Fruit fly (Drosophila melanogaster) whole organism, wandering third instar larva: ENCODE data around the gene ex.
A peak's percentile ranks its signal among the peaks of the same experiment; 100 is the strongest.

Experiments used
- Abd-B ChIP-seq: fragments of >200 bp; optimal IDR thresholded peaks from 2 replicates; lab custom pipeline; 2017; ENCODE audit warnings: missing biosample characterization, missing genetic modification characterization
- CG32264 ChIP-seq: fragments of 200-800 bp; sonication (Bioruptor generic); optimal IDR thresholded peaks from 2 replicates; lab custom pipeline; 2016; ENCODE audit warnings: missing biosample characterization, missing genetic modification characterization
- CG9705 ChIP-seq: fragments of 200-800 bp; sonication (Bioruptor generic); optimal IDR thresholded peaks from 2 replicates; lab custom pipeline; 2018; ENCODE audit warnings: missing biosample characterization, mild to moderate bottlenecking, missing genetic modification characterization
- CrebA ChIP-seq: fragments of 200-800 bp; sonication (Bioruptor generic); optimal IDR thresholded peaks from 2 replicates; lab custom pipeline; 2016; ENCODE audit warnings: missing biosample characterization, mild to moderate bottlenecking, missing genetic modification characterization, borderline replicate concordance
- Dfd ChIP-seq: fragments of >200 bp; optimal IDR thresholded peaks from 2 replicates; lab custom pipeline; 2017; ENCODE audit warnings: missing biosample characterization, missing genetic modification characterization
- Dif ChIP-seq: fragments of 200-275, 200-300 bp; sonication (Bioruptor generic); optimal IDR thresholded peaks from 2 replicates; lab custom pipeline; 2018; ENCODE audit warnings: missing biosample characterization, missing genetic modification characterization; ENCODE audit not compliant: partially characterized antibody
- GATAd ChIP-seq: sonication (Bioruptor generic); optimal IDR thresholded peaks from 2 replicates; lab custom pipeline; 2016; ENCODE audit warnings: missing biosample characterization, missing genetic modification characterization
- HLH106 ChIP-seq: fragments of 200-800 bp; optimal IDR thresholded peaks from 3 replicates; lab custom pipeline; 2019; ENCODE audit warnings: missing biosample characterization, mild to moderate bottlenecking, missing genetic modification characterization, moderate library complexity
- Hnf4 ChIP-seq: fragments of 200-800 bp; sonication (Bioruptor generic); optimal IDR thresholded peaks from 2 replicates; lab custom pipeline; 2016; ENCODE audit warnings: missing biosample characterization, mild to moderate bottlenecking, missing genetic modification characterization
- Hr78 ChIP-seq: fragments of >200 bp; optimal IDR thresholded peaks from 2 replicates; lab custom pipeline; 2017; ENCODE audit warnings: missing biosample characterization, missing genetic modification characterization
- Hr83 ChIP-seq: fragments of 200-300 bp; sonication (Bioruptor generic); optimal IDR thresholded peaks from 2 replicates; lab custom pipeline; 2016; ENCODE audit warnings: missing biosample characterization, mild to moderate bottlenecking, missing genetic modification characterization, moderate library complexity; ENCODE audit not compliant: poor library complexity, severe bottlenecking
- Jra ChIP-seq: sonication (Bioruptor generic); optimal IDR thresholded peaks from 2 replicates; lab custom pipeline; 2016; ENCODE audit warnings: missing biosample characterization, missing genetic modification characterization
- Mio ChIP-seq: sonication (Bioruptor generic); optimal IDR thresholded peaks from 2 replicates; lab custom pipeline; 2016; ENCODE audit warnings: missing biosample characterization, missing genetic modification characterization
- Myc ChIP-seq: fragments of >200 bp; optimal IDR thresholded peaks from 2 replicates; lab custom pipeline; 2017
- N ChIP-seq: fragments of >200 bp; optimal IDR thresholded peaks from 2 replicates; lab custom pipeline; 2018; ENCODE audit warnings: missing biosample characterization, missing external identifiers, missing genetic modification characterization
- OdsH ChIP-seq: fragments of 200-800 bp; sonication (Bioruptor generic); optimal IDR thresholded peaks from 2 replicates; lab custom pipeline; 2016; ENCODE audit warnings: missing biosample characterization, mild to moderate bottlenecking, missing genetic modification characterization
- Rel ChIP-seq, 2 experiments: fragments of 200-800 bp; sonication (Bioruptor generic) in 1 of 2; optimal IDR thresholded peaks; 2 replicates in 1 of 2; 3 replicates in 1 of 2; lab custom pipeline; 2016 to 2019; ENCODE audit warnings: mild to moderate bottlenecking in 2 of 2, missing biosample characterization in 2 of 2, missing genetic modification characterization in 2 of 2, moderate library complexity in 1 of 2
- Sp1 ChIP-seq: fragments of 200-800 bp; sonication (Bioruptor generic); optimal IDR thresholded peaks from 3 replicates; lab custom pipeline; 2019; ENCODE audit warnings: missing biosample characterization, mild to moderate bottlenecking, missing genetic modification characterization, moderate library complexity
- Vsx2 ChIP-seq: fragments of 200-300, 225-300 bp; sonication (Bioruptor generic); optimal IDR thresholded peaks from 2 replicates; lab custom pipeline; 2018; ENCODE audit warnings: missing biosample characterization, missing genetic modification characterization; ENCODE audit not compliant: partially characterized antibody
- br ChIP-seq: fragments of 200-800 bp; sonication (Bioruptor generic); optimal IDR thresholded peaks from 2 replicates; lab custom pipeline; 2016; ENCODE audit warnings: missing biosample characterization, missing genetic modification characterization
- brk ChIP-seq: fragments of 200-800 bp; sonication (Bioruptor generic); optimal IDR thresholded peaks from 2 replicates; lab custom pipeline; 2016; ENCODE audit warnings: missing biosample characterization, mild to moderate bottlenecking, missing genetic modification characterization
- dl ChIP-seq, 2 experiments: fragments of 175-275, 200-275 bp in 1 of 2; fragments of 200-275 bp in 1 of 2; sonication (Bioruptor generic); optimal IDR thresholded peaks; lab custom pipeline; 2018; ENCODE audit warnings: mild to moderate bottlenecking in 2 of 2, missing biosample characterization in 2 of 2, missing genetic modification characterization in 2 of 2, moderate library complexity in 2 of 2; ENCODE audit not compliant: partially characterized antibody in 2 of 2, insufficient read depth in 1 of 2
- dmrt93B ChIP-seq: fragments of 200-800 bp; sonication (Bioruptor generic); optimal IDR thresholded peaks from 2 replicates; lab custom pipeline; 2018; ENCODE audit warnings: missing biosample characterization, mild to moderate bottlenecking, missing genetic modification characterization
- dsf ChIP-seq: sonication (Bioruptor generic); optimal IDR thresholded peaks from 2 replicates; lab custom pipeline; 2016; ENCODE audit warnings: missing biosample characterization, missing genetic modification characterization, borderline replicate concordance
- ey ChIP-seq: fragments of 200-800 bp; sonication (Bioruptor generic); optimal IDR thresholded peaks from 2 replicates; lab custom pipeline; 2016; ENCODE audit warnings: missing biosample characterization, missing genetic modification characterization
- foxo ChIP-seq, 2 experiments: fragments of 200-800 bp; sonication (Bioruptor generic); optimal IDR thresholded peaks; 2 replicates in 1 of 2; 3 replicates in 1 of 2; lab custom pipeline; 2016 to 2017; ENCODE audit warnings: missing biosample characterization in 2 of 2, missing genetic modification characterization in 2 of 2
- fru ChIP-seq: fragments of 200-800 bp; sonication (Bioruptor generic); optimal IDR thresholded peaks from 3 replicates; lab custom pipeline; 2016; ENCODE audit warnings: missing biosample characterization, mild to moderate bottlenecking, missing genetic modification characterization
- h ChIP-seq: fragments of 200-800 bp; sonication (Bioruptor generic); optimal IDR thresholded peaks from 3 replicates; lab custom pipeline; 2016; ENCODE audit warnings: missing biosample characterization, mild to moderate bottlenecking, missing genetic modification characterization
- jim ChIP-seq: fragments of 175-275, 200-325 bp; sonication (Bioruptor generic); optimal IDR thresholded peaks from 2 replicates; lab custom pipeline; 2016; ENCODE audit warnings: missing biosample characterization, mild to moderate bottlenecking, missing genetic modification characterization
- lola ChIP-seq: fragments of >200 bp; optimal IDR thresholded peaks from 2 replicates; lab custom pipeline; 2017; ENCODE audit warnings: missing biosample characterization, missing genetic modification characterization
- pan ChIP-seq: fragments of >200 bp; optimal IDR thresholded peaks from 2 replicates; lab custom pipeline; 2017
- psq ChIP-seq: fragments of 200-800 bp; sonication (Bioruptor generic); optimal IDR thresholded peaks from 3 replicates; lab custom pipeline; 2017; ENCODE audit warnings: missing biosample characterization, mild to moderate bottlenecking, missing genetic modification characterization, moderate library complexity
- rgr ChIP-seq: fragments of 200-800 bp; sonication (Bioruptor generic); optimal IDR thresholded peaks from 3 replicates; lab custom pipeline; 2016; ENCODE audit warnings: missing biosample characterization, mild to moderate bottlenecking, missing genetic modification characterization
- sage ChIP-seq: fragments of 200-800 bp; sonication (Bioruptor generic); optimal IDR thresholded peaks from 2 replicates; lab custom pipeline; 2016; ENCODE audit warnings: missing biosample characterization, mild to moderate bottlenecking, missing genetic modification characterization
- sv ChIP-seq: fragments of 200-800 bp; sonication (Bioruptor generic); optimal IDR thresholded peaks from 3 replicates; lab custom pipeline; 2016; ENCODE audit warnings: missing biosample characterization, missing genetic modification characterization
- tai ChIP-seq: sonication (Bioruptor generic); optimal IDR thresholded peaks from 2 replicates; lab custom pipeline; 2016; ENCODE audit warnings: missing biosample characterization, missing genetic modification characterization
- usp ChIP-seq: fragments of >200 bp; optimal IDR thresholded peaks from 2 replicates; lab custom pipeline; 2017; ENCODE audit warnings: missing biosample characterization, missing genetic modification characterization
- woc ChIP-seq: sonication (Bioruptor generic); optimal IDR thresholded peaks from 2 replicates; lab custom pipeline; 2016; ENCODE audit warnings: missing biosample characterization, mild to moderate bottlenecking, missing genetic modification characterization

Gene ex

DNA sequence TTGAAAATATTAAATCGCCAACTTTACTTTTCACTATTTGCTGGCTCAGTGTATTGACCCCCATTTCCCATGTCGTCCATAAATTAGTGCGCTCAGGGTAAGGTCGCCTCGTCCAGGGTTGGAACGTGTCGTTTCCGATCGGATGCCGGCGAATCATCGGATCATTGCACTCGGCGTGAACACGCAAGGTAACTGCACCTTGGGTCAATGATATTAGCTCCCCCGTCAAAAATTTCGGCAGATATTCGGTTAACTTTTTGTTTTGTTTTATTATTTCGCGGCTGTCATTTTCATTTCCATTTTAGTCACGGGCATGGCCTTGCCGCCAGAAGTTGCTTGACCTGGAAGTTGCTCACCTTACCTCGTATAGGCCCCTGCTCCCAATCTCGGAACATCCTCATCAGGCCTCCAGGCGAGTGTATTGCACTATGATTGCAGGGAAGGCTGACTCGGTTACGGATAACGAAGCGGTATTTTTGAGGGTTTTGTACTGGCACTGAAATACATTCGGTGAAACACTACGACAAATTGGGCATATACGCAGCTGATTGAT, 57.6 kb downstream of the ex start:
- TF ChIP-seq dl (GFP tag; optimal IDR thresholded peaks at IDR 0.05; lab: Kevin White, UChicago; ENCODE audit: insufficient read depth in 1 of 2, partially characterized antibody in 2 of 2) (no peak), sage (GFP tag; lab: Kevin White, UChicago) (no peak), dmrt93B (GFP tag; lab: Kevin White, UChicago) (no peak), Dif (no peak), Mio (GFP tag; lab: Kevin White, UChicago) (no peak), rgr (GFP tag; lab: Kevin White, UChicago) (no peak), N (GFP tag; lab: Kevin White, UChicago) (no peak), Sp1 (GFP tag; lab: Kevin White, UChicago) (peak; percentile 24), h (GFP tag; lab: Kevin White, UChicago) (no peak), lola (GFP tag; lab: Kevin White, UChicago) (no peak), OdsH (GFP tag; lab: Kevin White, UChicago) (peak; percentile 19), Jra (GFP tag; lab: Kevin White, UChicago) (no peak), ey (GFP tag; lab: Kevin White, UChicago) (peak; percentile 20), psq (GFP tag; lab: Kevin White, UChicago) (no peak), pan (lab: Kevin White, UChicago) (no peak), Dfd (GFP tag; lab: Kevin White, UChicago) (no peak), Vsx2 (GFP tag; lab: Kevin White, UChicago) (no peak), CG32264 (GFP tag; lab: Kevin White, UChicago) (no peak), woc (GFP tag; lab: Kevin White, UChicago) (peak; percentile 0), CG9705 (GFP tag; lab: Kevin White, UChicago) (no peak), sv (GFP tag; lab: Kevin White, UChicago) (no peak), Abd-B (GFP tag; lab: Kevin White, UChicago) (no peak), Hr78 (GFP tag; lab: Kevin White, UChicago) (no peak), dsf (no peak), Myc (no peak), HLH106 (no peak), fru (GFP tag; lab: Kevin White, UChicago) (peak; percentile 12), jim (peak; percentile 67), Hnf4 (GFP tag; lab: Kevin White, UChicago) (no peak), GATAd (GFP tag; lab: Kevin White, UChicago) (no peak), tai (GFP tag; lab: Kevin White, UChicago) (peak; percentile 74), foxo (GFP tag; optimal IDR thresholded peaks at IDR 0.05; lab: Kevin White, UChicago) (peak in 1 of 2 experiments; percentile 26), brk (GFP tag; lab: Kevin White, UChicago) (no peak), usp (GFP tag; lab: Kevin White, UChicago) (no peak), br (no peak), Hr83 (GFP tag; lab: Kevin White, UChicago) (no peak), Rel (GFP tag; optimal IDR thresholded peaks at IDR 0.05; lab: Kevin White, UChicago) (no peak), Rel (tag; optimal IDR thresholded peaks at IDR 0.05; lab: Kevin White, UChicago) (no peak), CrebA (GFP tag; lab: Kevin White, UChicago) (no peak)

DNA sequence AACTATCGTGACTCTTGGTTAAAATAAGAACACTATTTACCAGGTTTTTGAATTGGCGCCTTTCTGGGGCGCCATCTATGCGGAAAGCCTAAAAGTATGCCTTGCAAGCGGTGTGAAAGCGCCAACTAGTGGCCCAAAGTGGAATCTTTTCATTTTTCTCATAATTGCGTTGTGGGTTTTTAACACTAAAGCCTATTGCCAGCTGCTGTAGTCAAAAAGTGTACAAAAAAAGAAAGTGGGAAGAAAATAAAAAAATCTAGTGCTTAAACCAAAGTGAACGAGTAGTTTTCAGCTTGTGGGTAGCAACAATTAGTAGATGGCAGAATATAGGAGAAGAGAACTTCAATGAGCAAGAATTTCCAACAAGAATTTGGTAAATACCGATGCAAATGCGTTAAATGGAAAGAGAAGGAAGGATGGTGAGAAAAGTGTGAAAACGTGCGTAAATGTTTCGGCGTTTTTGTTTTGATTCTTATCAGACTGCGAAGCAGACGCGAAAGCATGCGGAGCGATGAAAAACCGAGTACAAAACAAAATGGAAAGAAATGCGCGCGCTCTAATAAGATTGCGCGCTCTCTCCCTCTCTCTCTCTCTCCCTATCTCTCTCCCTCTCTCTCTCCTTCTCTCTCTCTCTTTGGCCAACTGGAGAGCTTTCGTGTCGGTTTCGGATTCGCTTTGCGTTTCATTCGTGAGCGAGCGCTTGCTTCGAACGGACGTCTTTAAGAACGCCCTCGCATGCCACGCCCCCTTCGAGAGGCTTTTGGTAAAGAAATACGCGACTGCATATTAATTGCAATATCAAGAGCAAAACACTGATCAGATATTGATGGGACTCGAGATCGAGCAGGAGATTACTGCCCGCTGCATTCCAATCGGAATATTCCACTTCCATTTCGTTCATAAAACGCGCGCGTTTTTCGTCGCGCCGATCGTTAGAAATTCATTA, 59.4 kb downstream of the ex start:
- TF ChIP-seq psq (GFP tag; lab: Kevin White, UChicago): peak; percentile 99
- peak; percentile 72 for TF ChIP-seq br
- peak; percentile 65 for TF ChIP-seq fru (GFP tag; lab: Kevin White, UChicago)
- no peak for TF ChIP-seq lola (GFP tag; lab: Kevin White, UChicago)
- peak; percentile 90 for TF ChIP-seq Hr83 (GFP tag; lab: Kevin White, UChicago)
- peak; percentile 72 for TF ChIP-seq CrebA (GFP tag; lab: Kevin White, UChicago)
- peak; percentile 51 for TF ChIP-seq Hnf4 (GFP tag; lab: Kevin White, UChicago)
- TF ChIP-seq Rel (GFP tag; optimal IDR thresholded peaks at IDR 0.05; lab: Kevin White, UChicago): peak; percentile 72
- peak; percentile 43 for TF ChIP-seq Rel (tag; optimal IDR thresholded peaks at IDR 0.05; lab: Kevin White, UChicago)
- TF ChIP-seq dl (GFP tag; optimal IDR thresholded peaks at IDR 0.05; lab: Kevin White, UChicago; ENCODE audit: insufficient read depth in 1 of 2, partially characterized antibody in 2 of 2): peak; percentile 97 to 98
- peak; percentile 81 for TF ChIP-seq h (GFP tag; lab: Kevin White, UChicago)
- peak; percentile 65 for TF ChIP-seq Sp1 (GFP tag; lab: Kevin White, UChicago)
- TF ChIP-seq foxo (GFP tag; optimal IDR thresholded peaks at IDR 0.05; lab: Kevin White, UChicago): peak; percentile 56 to 57
- TF ChIP-seq Mio (GFP tag; lab: Kevin White, UChicago): peak; percentile 48
- TF ChIP-seq sage (GFP tag; lab: Kevin White, UChicago): peak; percentile 89
- TF ChIP-seq Jra (GFP tag; lab: Kevin White, UChicago): peak; percentile 78
- no peak for TF ChIP-seq Hr78 (GFP tag; lab: Kevin White, UChicago)
- TF ChIP-seq pan (lab: Kevin White, UChicago): no peak
- TF ChIP-seq dsf: no peak
- peak; percentile 83 for TF ChIP-seq jim
- TF ChIP-seq ey (GFP tag; lab: Kevin White, UChicago): peak; percentile 49
- peak; percentile 63 for TF ChIP-seq tai (GFP tag; lab: Kevin White, UChicago)
- peak; percentile 54 for TF ChIP-seq HLH106
- no peak for TF ChIP-seq Abd-B (GFP tag; lab: Kevin White, UChicago)
- no peak for TF ChIP-seq sv (GFP tag; lab: Kevin White, UChicago)
- TF ChIP-seq Vsx2 (GFP tag; lab: Kevin White, UChicago): peak; percentile 98
- TF ChIP-seq Dif: peak; percentile 100
- no peak for TF ChIP-seq woc (GFP tag; lab: Kevin White, UChicago)
- TF ChIP-seq CG32264 (GFP tag; lab: Kevin White, UChicago): peak; percentile 72
- no peak for TF ChIP-seq N (GFP tag; lab: Kevin White, UChicago)
- no peak for TF ChIP-seq dmrt93B (GFP tag; lab: Kevin White, UChicago)
- TF ChIP-seq brk (GFP tag; lab: Kevin White, UChicago): peak; percentile 79
- no peak for TF ChIP-seq usp (GFP tag; lab: Kevin White, UChicago)
- peak; percentile 64 for TF ChIP-seq rgr (GFP tag; lab: Kevin White, UChicago)
- peak; percentile 91 for TF ChIP-seq Myc
